Worm (Caenorhabditis elegans) whole organism, early embryonic: ENCODE data around the gene cin-4.
A peak's percentile ranks its signal among the peaks of the same experiment; 100 is the strongest.
"Not testable (repeated sequence)": the region's sequence is repeated elsewhere in the genome, so short reads cannot be mapped to it uniquely, and the experiment has no call there.

Experiments used
- B0310.2 ChIP-seq: sonication (generic microtip); optimal IDR thresholded peaks from 2 replicates; lab custom pipeline; 2016; ENCODE audit warnings: mild to moderate bottlenecking, missing genetic modification characterization, missing compliant biosample characterization
- F13C5.2 ChIP-seq: sonication (generic microtip); optimal IDR thresholded peaks from 2 replicates; lab custom pipeline; 2017; ENCODE audit warnings: mild to moderate bottlenecking, missing genetic modification characterization, inconsistent platforms, missing compliant biosample characterization
- aly-1 ChIP-seq: sonication (generic microtip); optimal IDR thresholded peaks from 2 replicates; lab custom pipeline; 2016; ENCODE audit warnings: missing genetic modification characterization, missing compliant biosample characterization
- ama-1 ChIP-seq: fragments of 150-350 bp; optimal IDR thresholded peaks from 2 replicates; lab custom pipeline; 2014
- ceh-13 ChIP-seq: fragments of 200-800 bp; sonication (Bioruptor generic); optimal IDR thresholded peaks from 2 replicates; lab custom pipeline; 2018; ENCODE audit warnings: mild to moderate bottlenecking, missing genetic modification characterization, missing compliant biosample characterization
- ceh-36 ChIP-seq: sonication (generic microtip); optimal IDR thresholded peaks from 2 replicates; lab custom pipeline; 2016; ENCODE audit warnings: missing genetic modification characterization, inconsistent platforms, missing compliant biosample characterization
- ets-7 ChIP-seq: sonication (generic microtip); optimal IDR thresholded peaks from 2 replicates; lab custom pipeline; 2016; ENCODE audit warnings: missing genotype, missing genetic modification characterization, missing compliant biosample characterization
- flt-1 ChIP-seq: fragments of 200-800 bp; sonication (Bioruptor generic); IDR thresholded peaks from 2 replicates; pipeline ENCODE4 v1.3.6; 2022; ENCODE audit warnings: missing genetic modification characterization, missing compliant biosample characterization
- hmbx-1 ChIP-seq: sonication (generic microtip); optimal IDR thresholded peaks from 2 replicates; lab custom pipeline; 2016; ENCODE audit warnings: mild to moderate bottlenecking, missing genetic modification characterization, missing compliant biosample characterization
- hmg-4 ChIP-seq: fragments of 200-800 bp; sonication (Bioruptor generic); optimal IDR thresholded peaks from 2 replicates; lab custom pipeline; 2018; ENCODE audit warnings: mild to moderate bottlenecking, missing genetic modification characterization, missing compliant biosample characterization
- hnd-1 ChIP-seq: sonication (generic microtip); optimal IDR thresholded peaks from 2 replicates; lab custom pipeline; 2016; ENCODE audit warnings: missing genetic modification characterization, missing compliant biosample characterization
- pes-1 ChIP-seq: fragments of 200-800 bp; sonication (Bioruptor generic); IDR thresholded peaks from 2 replicates; pipeline ENCODE4 v1.3.6; 2022; ENCODE audit warnings: missing genetic modification reagents, missing genetic modification characterization, missing compliant biosample characterization
- scrt-1 ChIP-seq: fragments of 200-800 bp; sonication (Bioruptor generic); IDR thresholded peaks from 2 replicates; pipeline ENCODE4 v1.3.6; 2022; ENCODE audit warnings: missing genetic modification characterization, missing compliant biosample characterization
- sea-1 ChIP-seq: fragments of 200-800 bp; sonication (Bioruptor generic); conservative IDR thresholded peaks from 2 replicates; pipeline ENCODE4 v1.3.6; 2022; ENCODE audit warnings: missing genetic modification characterization, missing compliant biosample characterization
- tbx-11 ChIP-seq: fragments of 200-800 bp; sonication (Bioruptor generic); IDR thresholded peaks from 2 replicates; pipeline ENCODE4 v1.3.6; 2022; ENCODE audit warnings: missing genetic modification characterization, missing compliant biosample characterization
- tbx-37 ChIP-seq: fragments of 200-800 bp; sonication (Bioruptor generic); conservative IDR thresholded peaks from 2 replicates; pipeline ENCODE4 v1.3.6; 2022; ENCODE audit warnings: missing genetic modification reagents, missing genetic modification characterization, missing compliant biosample characterization
- tra-4 ChIP-seq: sonication (generic microtip); optimal IDR thresholded peaks from 2 replicates; lab custom pipeline; 2017; ENCODE audit warnings: missing genetic modification characterization, missing compliant biosample characterization

The cin-4 gene

DNA sequence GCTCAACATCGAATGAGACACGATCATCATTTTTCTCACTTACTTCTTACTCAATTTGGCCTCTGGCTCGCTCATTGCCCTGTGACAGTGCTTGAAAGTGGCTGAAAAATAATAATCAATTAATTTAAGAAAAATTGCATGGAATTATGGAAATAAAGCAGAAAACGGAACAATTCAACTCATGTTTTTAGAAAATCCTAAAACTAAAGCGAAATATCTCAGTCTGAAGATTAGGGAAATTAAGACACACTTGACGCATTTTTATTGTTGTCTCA, 34.2 kb downstream of the cin-4 start, which contains the start of gene kars-1:
TSS of gene kars-1 (minus strand) at position 101 of the 275 bp plus-strand sequence.
- TF ChIP-seq pes-1 (no peak), tbx-37 (GFP tag; lab: Robert Waterston, UW) (no peak), tra-4 (tag; lab: Kevin White, UChicago) (no peak), scrt-1 (GFP tag; lab: Robert Waterston, UW) (no peak), sea-1 (GFP tag; lab: Robert Waterston, UW) (no peak), flt-1 (no peak), tbx-11 (no peak), aly-1 (no peak), ama-1 (lab: Kevin White, UChicago) (no peak)

- 0 out of 2 replicates have a peak, but pooled peaks have one; percentile 19 for TF ChIP-seq tbx-37 (GFP tag; lab: Robert Waterston, UW)
- peak; percentile 18 for TF ChIP-seq ets-7
- no peak for TF ChIP-seq hmg-4 (GFP tag; lab: Kevin White, UChicago)
- TF ChIP-seq hnd-1 (tag; lab: Kevin White, UChicago): peak; percentile 5
- TF ChIP-seq ceh-13: peak; percentile 5
- TF ChIP-seq ama-1 (lab: Kevin White, UChicago): no peak
Observed at ce11 chrII:7072590-7073536, 34.8 kb downstream of the cin-4 start.

DNA sequence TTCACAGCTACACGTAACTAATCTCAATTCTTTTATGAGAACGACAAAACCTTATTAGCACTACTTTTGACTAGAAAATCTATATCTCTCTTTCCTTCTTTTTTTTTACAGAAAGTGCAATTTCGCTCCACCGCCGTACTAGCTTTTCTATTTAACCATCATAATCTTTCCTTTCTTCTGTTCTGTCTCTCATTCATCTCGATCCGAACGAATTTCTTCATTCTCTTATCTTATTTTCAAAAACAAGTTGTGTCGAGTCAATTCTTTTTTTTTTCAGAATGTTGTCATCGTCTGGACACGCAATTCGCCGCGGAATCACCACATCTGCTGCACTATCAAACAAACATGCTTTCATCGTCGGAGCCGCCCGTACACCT, 35.4 kb downstream of the cin-4 start, which contains the start of gene kat-1:
TSS of gene kat-1 (plus strand) at position 278 of the 377 bp plus-strand sequence.
- TF ChIP-seq tbx-11 (no peak), flt-1 (no peak), tra-4 (tag; lab: Kevin White, UChicago) (no peak), ets-7 (no peak), F13C5.2 (no peak), hmg-4 (GFP tag; lab: Kevin White, UChicago) (no peak), ama-1 (lab: Kevin White, UChicago) (no peak), pes-1 (no peak), ceh-13 (no peak), tbx-37 (GFP tag; lab: Robert Waterston, UW) (no peak), ceh-36 (tag; lab: Kevin White, UChicago) (no peak), hnd-1 (tag; lab: Kevin White, UChicago) (no peak), sea-1 (GFP tag; lab: Robert Waterston, UW) (no peak), aly-1 (no peak)

DNA sequence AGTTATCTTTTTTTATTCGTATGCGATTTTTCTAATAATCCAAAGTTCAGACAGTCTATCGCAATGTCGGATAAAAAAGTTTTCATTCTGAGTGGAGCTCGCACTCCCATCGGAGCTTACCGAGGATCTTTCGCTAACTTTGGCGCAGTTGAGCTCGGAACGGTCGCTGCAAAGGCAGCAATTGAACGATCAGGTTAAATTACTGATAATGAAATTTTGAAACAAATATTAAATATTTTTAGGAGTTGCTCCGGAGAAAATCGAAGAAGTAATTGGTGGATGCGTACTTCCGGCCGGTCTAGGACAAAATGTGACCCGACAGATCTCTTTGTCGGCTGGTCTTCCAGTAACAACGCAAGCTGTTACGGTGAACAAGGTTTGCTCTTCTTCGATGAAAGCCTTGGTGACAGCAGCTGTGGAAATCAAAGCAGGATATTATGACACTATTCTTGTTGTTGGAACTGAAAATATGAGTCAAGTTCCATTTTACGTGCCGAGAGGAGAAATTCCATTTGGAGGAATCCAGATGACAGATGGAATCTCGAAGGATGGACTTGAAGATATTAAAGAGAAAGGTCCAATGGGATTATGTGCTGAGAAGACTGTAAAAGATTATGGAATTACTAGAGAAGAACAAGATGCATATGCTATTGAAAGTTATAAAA, 37.6 kb downstream of the cin-4 start, which contains the start of gene T02G5.7:
TSS of gene T02G5.7 (plus strand) at position 51 of the 665 bp plus-strand sequence.
- TF ChIP-seq tbx-11: no peak
- no peak for TF ChIP-seq hmg-4 (GFP tag; lab: Kevin White, UChicago)
- TF ChIP-seq flt-1: no peak
- no peak for TF ChIP-seq hnd-1 (tag; lab: Kevin White, UChicago)
- no peak for TF ChIP-seq F13C5.2
- TF ChIP-seq sea-1 (GFP tag; lab: Robert Waterston, UW): no peak
- no peak for TF ChIP-seq B0310.2 (tag; lab: Kevin White, UChicago)
- no peak for TF ChIP-seq ets-7
- TF ChIP-seq pes-1: no peak
- no peak for TF ChIP-seq hmbx-1 (tag; lab: Kevin White, UChicago)
- TF ChIP-seq tbx-37 (GFP tag; lab: Robert Waterston, UW): no peak
- no peak for TF ChIP-seq tra-4 (tag; lab: Kevin White, UChicago)

DNA sequence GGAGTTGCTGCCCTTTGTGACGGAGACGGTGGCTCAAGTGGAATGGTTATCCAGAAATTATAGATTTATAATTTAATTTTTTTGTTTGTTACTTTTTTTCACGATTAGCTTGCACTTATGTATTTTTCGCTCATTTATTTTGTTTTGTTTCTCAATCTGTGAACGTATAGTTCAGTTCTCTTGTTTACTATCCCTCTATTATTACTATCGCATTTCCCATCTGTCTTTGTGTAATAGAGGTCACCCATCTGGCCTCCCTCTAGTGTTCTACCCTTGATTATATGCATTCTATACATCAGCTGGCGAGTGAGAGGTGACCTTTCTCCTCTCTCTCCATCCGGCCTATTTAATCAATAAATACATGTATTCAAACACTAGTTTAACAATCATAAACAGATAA, 45.9 kb downstream of the cin-4 start, which contains the start of the genes T02G5.14 and T02G5.15:
TSS of gene T02G5.14 (plus strand) at position 301 of the 400 bp plus-strand sequence.
TSS of gene T02G5.15 (plus strand) at position 301 of the 400 bp plus-strand sequence.
- not testable (repeated sequence) for TF ChIP-seq tbx-37 (GFP tag; lab: Robert Waterston, UW); scrt-1 (GFP tag; lab: Robert Waterston, UW); pes-1

ce11 chrII:7090085-7090484, 52.0 kb downstream of the cin-4 start:
- TF ChIP-seq ceh-13 (no peak), pes-1 (no peak), tbx-37 (GFP tag; lab: Robert Waterston, UW) (no peak), ets-7 (no peak), hnd-1 (tag; lab: Kevin White, UChicago) (no peak), tbx-11 (no peak), hmg-4 (GFP tag; lab: Kevin White, UChicago) (no peak), flt-1 (no peak), B0310.2 (tag; lab: Kevin White, UChicago) (no peak), scrt-1 (GFP tag; lab: Robert Waterston, UW) (no peak), ama-1 (lab: Kevin White, UChicago) (no peak), F13C5.2 (no peak), tra-4 (tag; lab: Kevin White, UChicago) (no peak)

ce11 chrII:7090852-7091251, 52.8 kb downstream of the cin-4 start:
- peak; percentile 44 for TF ChIP-seq hmg-4 (GFP tag; lab: Kevin White, UChicago)
- 0 out of 2 replicates have a peak, but pooled peaks have one; percentile 4 for TF ChIP-seq pes-1
- TF ChIP-seq flt-1: no peak
- TF ChIP-seq tbx-11: no peak; the same call in 1 of the 2 replicates
- no peak for TF ChIP-seq tra-4 (tag; lab: Kevin White, UChicago)
